Fruit fly (Drosophila melanogaster): ENCODE measurements around the gene Ntf-2.

Gene Ntf-2

DNA sequence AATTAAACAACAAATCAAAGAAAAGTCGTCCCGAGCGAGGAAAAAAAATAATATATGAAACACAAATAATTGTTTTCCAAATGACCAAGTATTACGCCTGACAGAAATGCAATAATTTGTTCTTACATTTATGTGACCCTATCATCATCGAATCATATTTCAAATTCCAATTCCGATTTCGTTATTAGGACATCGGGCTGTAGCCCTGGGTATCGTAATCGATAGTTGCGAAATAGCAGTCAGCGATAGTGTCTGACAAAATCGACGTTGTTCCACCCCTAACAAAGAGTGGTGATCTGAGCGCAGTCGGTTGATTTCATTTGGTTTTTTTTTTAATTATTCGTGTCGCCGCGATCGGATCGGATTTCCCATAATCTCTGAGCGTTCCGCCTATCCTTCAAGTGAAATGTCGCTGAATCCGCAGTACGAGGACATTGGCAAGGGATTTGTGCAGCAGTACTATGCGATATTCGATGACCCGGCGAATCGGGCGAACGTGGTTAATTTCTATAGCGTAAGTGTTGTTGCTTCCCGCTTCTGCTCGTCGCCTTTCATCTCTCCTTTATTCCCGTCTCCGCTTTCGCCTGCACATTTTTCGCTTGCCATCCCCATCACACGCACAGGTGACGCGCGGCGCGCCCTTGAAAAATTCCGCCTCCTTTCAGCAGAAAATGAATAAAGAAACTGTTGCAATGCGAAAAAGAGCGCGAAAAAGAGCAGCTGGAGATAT lies at the start of gene Ntf-2:
TSS of gene Ntf-2 (plus strand) at position 262 of the 730 bp plus-strand sequence.
- TF ChIP-seq CG1620 (GFP tag; optimal IDR thresholded peaks at IDR 0.05) = peak; percentile 65
- no peak for TF ChIP-seq CG12768 (GFP tag; optimal IDR thresholded peaks at IDR 0.05)
- TF ChIP-seq CG7045 (GFP tag; optimal IDR thresholded peaks at IDR 0.05) = no peak
- TF ChIP-seq CG5204 (GFP tag; optimal IDR thresholded peaks at IDR 0.05) = no peak
- TF ChIP-seq ovo (GFP tag; optimal IDR thresholded peaks at IDR 0.05) = no peak
- TF ChIP-seq cnc (optimal IDR thresholded peaks at IDR 0.05) = no peak
- peak; percentile 71 for TF ChIP-seq tj (GFP tag; optimal IDR thresholded peaks at IDR 0.05)
- TF ChIP-seq CG14711 (tag; optimal IDR thresholded peaks at IDR 0.05) = no peak
- TF ChIP-seq Crg-1 (GFP tag; optimal IDR thresholded peaks at IDR 0.05) = no peak
- TF ChIP-seq CG7101 (tag; optimal IDR thresholded peaks at IDR 0.05) = peak; percentile 34
- no peak for TF ChIP-seq pad (GFP tag; optimal IDR thresholded peaks at IDR 0.05)
- TF ChIP-seq CG11617 (GFP tag; optimal IDR thresholded peaks at IDR 0.05) = no peak
- TF ChIP-seq toe (GFP tag; optimal IDR thresholded peaks at IDR 0.05) = peak; percentile 39
- no peak for TF ChIP-seq kay (GFP tag; ENCODE audit: borderline replicate concordance)
- no peak for TF ChIP-seq Clk (GFP tag; optimal IDR thresholded peaks at IDR 0.05)
- no peak for TF ChIP-seq Hr96 (GFP tag; optimal IDR thresholded peaks at IDR 0.05)
- no peak for TF ChIP-seq CG33017 (tag; optimal IDR thresholded peaks at IDR 0.05)
- no peak for TF ChIP-seq cic (GFP tag; optimal IDR thresholded peaks at IDR 0.05)
- TF ChIP-seq Mnt (GFP tag; optimal IDR thresholded peaks at IDR 0.05) = peak; percentile 43
- TF ChIP-seq bab1 (GFP tag; optimal IDR thresholded peaks at IDR 0.05) = no peak

DNA sequence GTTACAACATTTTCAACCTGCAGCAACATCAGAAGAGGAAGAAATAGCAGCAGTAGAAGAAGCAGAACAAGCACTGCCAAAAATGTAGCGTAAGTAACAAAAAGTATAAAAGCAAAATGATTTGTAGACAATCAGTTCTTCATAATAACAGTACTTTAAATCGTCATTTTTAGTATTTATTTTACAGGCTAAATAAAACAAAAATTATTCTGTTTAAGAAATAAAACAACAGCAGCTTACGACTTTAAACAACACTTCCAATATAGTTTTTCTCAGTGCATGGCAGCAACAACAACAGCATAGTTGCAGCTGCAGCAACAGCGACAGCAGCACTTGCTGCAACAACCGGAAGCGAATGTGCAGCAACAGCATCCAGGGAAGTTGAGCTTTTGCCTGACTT lies 24.7 kb upstream of the Ntf-2 start:
- TF ChIP-seq CG7045 (GFP tag; optimal IDR thresholded peaks at IDR 0.05) = peak; percentile 50
- TF ChIP-seq CG1620 (GFP tag; optimal IDR thresholded peaks at IDR 0.05) = no peak
- no peak for TF ChIP-seq tj (GFP tag; optimal IDR thresholded peaks at IDR 0.05)
- TF ChIP-seq Hr96 (GFP tag; optimal IDR thresholded peaks at IDR 0.05) = no peak
- peak; percentile 28 for TF ChIP-seq CG5204 (GFP tag; optimal IDR thresholded peaks at IDR 0.05)
- TF ChIP-seq Crg-1 (GFP tag; optimal IDR thresholded peaks at IDR 0.05) = no peak
- no peak for TF ChIP-seq Clk (GFP tag; optimal IDR thresholded peaks at IDR 0.05)
- peak; percentile 20 for TF ChIP-seq toe (GFP tag; optimal IDR thresholded peaks at IDR 0.05)
- TF ChIP-seq cic (GFP tag; optimal IDR thresholded peaks at IDR 0.05) = no peak
- TF ChIP-seq cnc (optimal IDR thresholded peaks at IDR 0.05) = no peak

DNA sequence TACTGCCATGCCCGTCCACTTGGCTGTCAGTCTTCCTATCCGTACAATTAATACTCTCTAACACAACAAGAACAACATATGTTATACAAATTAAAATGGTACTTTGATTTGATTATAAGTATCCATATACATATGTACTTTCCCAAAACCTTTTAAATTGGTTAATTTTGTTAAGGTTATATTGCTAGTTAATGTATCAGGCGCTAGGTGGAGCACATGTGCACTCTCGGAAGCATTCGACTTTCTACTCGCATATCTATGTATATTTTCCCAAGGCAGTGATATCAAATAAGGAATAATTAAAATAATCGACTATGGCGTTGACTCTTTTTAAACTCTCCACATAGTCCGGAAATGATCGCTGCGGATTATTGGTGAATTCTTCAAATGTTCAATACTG lies 17.7 kb upstream of the Ntf-2 start:
- no peak for TF ChIP-seq cnc (optimal IDR thresholded peaks at IDR 0.05)
- TF ChIP-seq CG11617 (GFP tag; optimal IDR thresholded peaks at IDR 0.05) = no peak

- TF ChIP-seq toe (GFP tag; optimal IDR thresholded peaks at IDR 0.05) (no peak), cnc (optimal IDR thresholded peaks at IDR 0.05) (no peak), CG33017 (tag; optimal IDR thresholded peaks at IDR 0.05) (no peak), ovo (GFP tag; optimal IDR thresholded peaks at IDR 0.05) (no peak), CG1620 (GFP tag; optimal IDR thresholded peaks at IDR 0.05) (no peak), Mnt (GFP tag; optimal IDR thresholded peaks at IDR 0.05) (no peak), Hr96 (GFP tag; optimal IDR thresholded peaks at IDR 0.05) (no peak), kay (GFP tag; ENCODE audit: borderline replicate concordance) (no peak), Crg-1 (GFP tag; optimal IDR thresholded peaks at IDR 0.05) (no peak), tj (GFP tag; optimal IDR thresholded peaks at IDR 0.05) (no peak), pad (GFP tag; optimal IDR thresholded peaks at IDR 0.05) (no peak), CG5204 (GFP tag; optimal IDR thresholded peaks at IDR 0.05) (no peak), CG14711 (tag; optimal IDR thresholded peaks at IDR 0.05) (no peak), cic (GFP tag; optimal IDR thresholded peaks at IDR 0.05) (no peak), CG12768 (GFP tag; optimal IDR thresholded peaks at IDR 0.05) (no peak), CG11617 (GFP tag; optimal IDR thresholded peaks at IDR 0.05) (no peak), Clk (GFP tag; optimal IDR thresholded peaks at IDR 0.05) (no peak), CG7101 (tag; optimal IDR thresholded peaks at IDR 0.05) (no peak), bab1 (GFP tag; optimal IDR thresholded peaks at IDR 0.05) (no peak), CG7045 (GFP tag; optimal IDR thresholded peaks at IDR 0.05) (no peak)
These were observed 9.5 kb upstream of the Ntf-2 start, which contains the start of gene r-cup for dm6 chrX:21025788-21026187. Gene r-cup (minus strand): TSS chrX:21025888.

- peak; percentile 9 for TF ChIP-seq CG5204 (GFP tag; optimal IDR thresholded peaks at IDR 0.05)
- peak; percentile 2 for TF ChIP-seq CG14711 (tag; optimal IDR thresholded peaks at IDR 0.05)
- TF ChIP-seq CG7101 (tag; optimal IDR thresholded peaks at IDR 0.05) = peak; percentile 13
- TF ChIP-seq Hr96 (GFP tag; optimal IDR thresholded peaks at IDR 0.05) = peak; percentile 50
- TF ChIP-seq cic (GFP tag; optimal IDR thresholded peaks at IDR 0.05) = no peak
- TF ChIP-seq kay (GFP tag; ENCODE audit: borderline replicate concordance) = peak; percentile 77
- peak; percentile 57 for TF ChIP-seq Mnt (GFP tag; optimal IDR thresholded peaks at IDR 0.05)
- no peak for TF ChIP-seq pad (GFP tag; optimal IDR thresholded peaks at IDR 0.05)
- TF ChIP-seq Crg-1 (GFP tag; optimal IDR thresholded peaks at IDR 0.05) = no peak
- peak; percentile 17 for TF ChIP-seq CG1620 (GFP tag; optimal IDR thresholded peaks at IDR 0.05)
- TF ChIP-seq ovo (GFP tag; optimal IDR thresholded peaks at IDR 0.05) = peak; percentile 3
- TF ChIP-seq bab1 (GFP tag; optimal IDR thresholded peaks at IDR 0.05) = peak; percentile 49
These were observed 7.2 kb upstream of the Ntf-2 start, which contains the start of gene CG1532 for dm6 chrX:21027929-21028575. Gene CG1532 (minus strand): TSS chrX:21028361.

dm6 chrX:21031819-21032261 lies 3.4 kb upstream of the Ntf-2 start, which contains the start of gene CG1529:
Gene CG1529 (minus strand): TSS chrX:21031950.
- TF ChIP-seq Mnt (GFP tag; optimal IDR thresholded peaks at IDR 0.05) (peak; percentile 7), CG7045 (GFP tag; optimal IDR thresholded peaks at IDR 0.05) (no peak), CG7101 (tag; optimal IDR thresholded peaks at IDR 0.05) (peak; percentile 17), bab1 (GFP tag; optimal IDR thresholded peaks at IDR 0.05) (peak; percentile 16)
